Fruit fly (Drosophila melanogaster): ENCODE results near the gene ATP6AP2.
A peak's percentile ranks its signal among the peaks of the same experiment; 100 is the strongest.

The ATP6AP2 gene

DNA sequence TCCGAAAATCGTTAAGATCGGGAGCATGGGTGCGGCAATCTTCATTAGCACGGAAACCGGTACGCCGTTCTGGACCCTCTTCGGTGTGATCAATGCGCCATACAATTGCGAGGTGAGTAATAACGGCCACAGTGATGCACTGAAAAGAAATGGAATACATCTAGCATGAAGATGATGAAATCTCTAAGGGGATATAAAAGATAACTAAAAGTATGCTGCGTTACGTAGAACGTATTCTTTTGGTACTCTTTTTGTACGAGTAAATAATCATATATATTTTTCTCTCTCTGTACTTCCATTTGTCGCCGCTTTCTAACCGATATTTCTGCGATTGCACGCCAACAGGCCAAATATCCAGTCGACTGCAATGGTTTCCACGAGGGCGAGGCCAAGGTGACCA, 9.6 kb upstream of the ATP6AP2 start (continued):
- no peak for TF ChIP-seq Bgb (GFP tag; IDR thresholded peaks at IDR 0.05; ENCODE audit: partially characterized antibody)
- no peak for TF ChIP-seq CG10959 (GFP tag; IDR thresholded peaks at IDR 0.05)
- TF ChIP-seq CG9817 (tag; optimal IDR thresholded peaks at IDR 0.05), result no peak
- TF ChIP-seq CG18599 (GFP tag; optimal IDR thresholded peaks at IDR 0.05), result no peak
- no peak for TF ChIP-seq CG6854 (GFP tag; optimal IDR thresholded peaks at IDR 0.05)
- no peak for TF ChIP-seq ftz-f1 (GFP tag; optimal IDR thresholded peaks at IDR 0.05)
- TF ChIP-seq CG12155 (GFP tag; optimal IDR thresholded peaks at IDR 0.05), result no peak
- no peak for TF ChIP-seq PHDP (tag; optimal IDR thresholded peaks at IDR 0.05)
- TF ChIP-seq unpg (GFP tag; optimal IDR thresholded peaks at IDR 0.05), result peak; percentile 30
- TF ChIP-seq Nf-YA (GFP tag; IDR thresholded peaks at IDR 0.05), result peak; percentile 34; the same call in 1 of the 2 replicates
- no peak for TF ChIP-seq Lim3 (GFP tag; IDR thresholded peaks at IDR 0.05)
- no peak for TF ChIP-seq stwl (tag; optimal IDR thresholded peaks at IDR 0.05)
- TF ChIP-seq abd-A (tag; optimal IDR thresholded peaks at IDR 0.05), result no peak
- TF ChIP-seq dati (GFP tag; IDR thresholded peaks at IDR 0.05), result no peak
- TF ChIP-seq CG4820 (GFP tag; optimal IDR thresholded peaks at IDR 0.05), result peak; percentile 22
- no peak for TF ChIP-seq mam (GFP tag; optimal IDR thresholded peaks at IDR 0.05)
- TF ChIP-seq CG14710 (tag; optimal IDR thresholded peaks at IDR 0.05), result peak; percentile 22
- no peak for TF ChIP-seq yki (optimal IDR thresholded peaks at IDR 0.05)
- TF ChIP-seq disco-r (GFP tag; optimal IDR thresholded peaks at IDR 0.05), result no peak
- TF ChIP-seq salm (tag; optimal IDR thresholded peaks at IDR 0.05), result no peak
- TF ChIP-seq CG1602 (GFP tag; optimal IDR thresholded peaks at IDR 0.05), result no peak
- TF ChIP-seq dan (GFP tag; IDR thresholded peaks at IDR 0.05), result no peak
- peak; percentile 39 for TF ChIP-seq ap (GFP tag; IDR thresholded peaks at IDR 0.05)
- no peak for TF ChIP-seq Sox100B (GFP tag; optimal IDR thresholded peaks at IDR 0.05)
- no peak for TF ChIP-seq Trl (optimal IDR thresholded peaks at IDR 0.05)
- TF ChIP-seq Trl (GFP tag; optimal IDR thresholded peaks at IDR 0.05), result no peak
- TF ChIP-seq tna (GFP tag; IDR thresholded peaks at IDR 0.05; ENCODE audit: partially characterized antibody), result no peak
- TF ChIP-seq CG32532 (GFP tag; IDR thresholded peaks at IDR 0.05), result 0 out of 2 replicates have a peak, but pooled peaks have one; percentile 20
- TF ChIP-seq sqz (GFP tag; optimal IDR thresholded peaks at IDR 0.05), result no peak
- TF ChIP-seq CG8924 (tag; optimal IDR thresholded peaks at IDR 0.05), result peak; percentile 11
- no peak for TF ChIP-seq Stat92E (GFP tag; optimal IDR thresholded peaks at IDR 0.05)
- TF ChIP-seq bsh (GFP tag; optimal IDR thresholded peaks at IDR 0.05), result peak; percentile 53 to 56
- TF ChIP-seq CG30431 (GFP tag; optimal IDR thresholded peaks at IDR 0.05), result peak; percentile 35
- no peak for TF ChIP-seq vfl (GFP tag; optimal IDR thresholded peaks at IDR 0.05)
- no peak for TF ChIP-seq BEAF-32 (GFP tag; optimal IDR thresholded peaks at IDR 0.05)
- no peak for TF ChIP-seq lov (optimal IDR thresholded peaks at IDR 0.05)
- TF ChIP-seq lov (GFP tag; IDR thresholded peaks at IDR 0.05), result peak; percentile 51; the same call in 1 of the 3 replicates
- no peak for TF ChIP-seq D (optimal IDR thresholded peaks at IDR 0.05)
- no peak for TF ChIP-seq D (GFP tag; optimal IDR thresholded peaks at IDR 0.05)
- TF ChIP-seq ind (GFP tag; optimal IDR thresholded peaks at IDR 0.05), result peak; percentile 10
- no peak for TF ChIP-seq CkIIα-i1 (GFP tag; IDR thresholded peaks at IDR 0.05)
- no peak for TF ChIP-seq gsb (GFP tag; IDR thresholded peaks at IDR 0.05)
- TF ChIP-seq sim (GFP tag; IDR thresholded peaks at IDR 0.05), result no peak
- 0 out of 2 replicates have a peak, but pooled peaks have one; percentile 21 for TF ChIP-seq E2f2 (GFP tag; IDR thresholded peaks at IDR 0.05)
- no peak for TF ChIP-seq Opbp (GFP tag; IDR thresholded peaks at IDR 0.05; ENCODE audit: partially characterized antibody)
- TF ChIP-seq CG12744 (GFP tag; optimal IDR thresholded peaks at IDR 0.05), result no peak
- no peak for TF ChIP-seq CG15479 (GFP tag; optimal IDR thresholded peaks at IDR 0.05)
- TF ChIP-seq CG4404 (GFP tag; IDR thresholded peaks at IDR 0.05), result no peak
- TF ChIP-seq da (GFP tag; optimal IDR thresholded peaks at IDR 0.05), result no peak
- TF ChIP-seq HmgD (GFP tag; optimal IDR thresholded peaks at IDR 0.05), result no peak
- peak; percentile 27 for TF ChIP-seq Atf3 (GFP tag; optimal IDR thresholded peaks at IDR 0.05)
- TF ChIP-seq Xrp1 (GFP tag; IDR thresholded peaks at IDR 0.05), result peak; percentile 66
- TF ChIP-seq zen (tag; optimal IDR thresholded peaks at IDR 0.05), result peak; percentile 45
